Worm (Caenorhabditis elegans) whole organism, early embryonic: ENCODE measurements around the gene T09A5.15.

Experiments used
- B0310.2 ChIP-seq: sonication (generic microtip); optimal IDR thresholded peaks from 2 replicates; lab custom pipeline; 2016; ENCODE audit warnings: mild to moderate bottlenecking, missing genetic modification characterization, missing compliant biosample characterization
- F13C5.2 ChIP-seq: sonication (generic microtip); optimal IDR thresholded peaks from 2 replicates; lab custom pipeline; 2017; ENCODE audit warnings: mild to moderate bottlenecking, missing genetic modification characterization, inconsistent platforms, missing compliant biosample characterization
- aly-1 ChIP-seq: sonication (generic microtip); optimal IDR thresholded peaks from 2 replicates; lab custom pipeline; 2016; ENCODE audit warnings: missing genetic modification characterization, missing compliant biosample characterization
- ama-1 ChIP-seq: fragments of 150-350 bp; optimal IDR thresholded peaks from 2 replicates; lab custom pipeline; 2014
- ceh-13 ChIP-seq: fragments of 200-800 bp; sonication (Bioruptor generic); optimal IDR thresholded peaks from 2 replicates; lab custom pipeline; 2018; ENCODE audit warnings: mild to moderate bottlenecking, missing genetic modification characterization, missing compliant biosample characterization
- ceh-36 ChIP-seq: sonication (generic microtip); optimal IDR thresholded peaks from 2 replicates; lab custom pipeline; 2016; ENCODE audit warnings: missing genetic modification characterization, inconsistent platforms, missing compliant biosample characterization
- ets-7 ChIP-seq: sonication (generic microtip); optimal IDR thresholded peaks from 2 replicates; lab custom pipeline; 2016; ENCODE audit warnings: missing genotype, missing genetic modification characterization, missing compliant biosample characterization
- flt-1 ChIP-seq: fragments of 200-800 bp; sonication (Bioruptor generic); IDR thresholded peaks from 2 replicates; pipeline ENCODE4 v1.3.6; 2022; ENCODE audit warnings: missing genetic modification characterization, missing compliant biosample characterization
- hmbx-1 ChIP-seq: sonication (generic microtip); optimal IDR thresholded peaks from 2 replicates; lab custom pipeline; 2016; ENCODE audit warnings: mild to moderate bottlenecking, missing genetic modification characterization, missing compliant biosample characterization
- hmg-4 ChIP-seq: fragments of 200-800 bp; sonication (Bioruptor generic); optimal IDR thresholded peaks from 2 replicates; lab custom pipeline; 2018; ENCODE audit warnings: mild to moderate bottlenecking, missing genetic modification characterization, missing compliant biosample characterization
- hnd-1 ChIP-seq: sonication (generic microtip); optimal IDR thresholded peaks from 2 replicates; lab custom pipeline; 2016; ENCODE audit warnings: missing genetic modification characterization, missing compliant biosample characterization
- pes-1 ChIP-seq: fragments of 200-800 bp; sonication (Bioruptor generic); IDR thresholded peaks from 2 replicates; pipeline ENCODE4 v1.3.6; 2022; ENCODE audit warnings: missing genetic modification reagents, missing genetic modification characterization, missing compliant biosample characterization
- scrt-1 ChIP-seq: fragments of 200-800 bp; sonication (Bioruptor generic); IDR thresholded peaks from 2 replicates; pipeline ENCODE4 v1.3.6; 2022; ENCODE audit warnings: missing genetic modification characterization, missing compliant biosample characterization
- sea-1 ChIP-seq: fragments of 200-800 bp; sonication (Bioruptor generic); conservative IDR thresholded peaks from 2 replicates; pipeline ENCODE4 v1.3.6; 2022; ENCODE audit warnings: missing genetic modification characterization, missing compliant biosample characterization
- tbx-11 ChIP-seq: fragments of 200-800 bp; sonication (Bioruptor generic); IDR thresholded peaks from 2 replicates; pipeline ENCODE4 v1.3.6; 2022; ENCODE audit warnings: missing genetic modification characterization, missing compliant biosample characterization
- tbx-37 ChIP-seq: fragments of 200-800 bp; sonication (Bioruptor generic); conservative IDR thresholded peaks from 2 replicates; pipeline ENCODE4 v1.3.6; 2022; ENCODE audit warnings: missing genetic modification reagents, missing genetic modification characterization, missing compliant biosample characterization
- tra-4 ChIP-seq: sonication (generic microtip); optimal IDR thresholded peaks from 2 replicates; lab custom pipeline; 2017; ENCODE audit warnings: missing genetic modification characterization, missing compliant biosample characterization

T09A5.15 gene

ce11 chrII:7891869-7892615 lies 34.3 kb downstream of the T09A5.15 start:
- TF ChIP-seq tbx-37 (no peak), B0310.2 (tag; lab: Kevin White, UChicago) (no peak), aly-1 (tag; lab: Kevin White, UChicago) (no peak), sea-1 (no peak), ama-1 (lab: Kevin White, UChicago) (no peak), tbx-11 (GFP tag; lab: Robert Waterston, UW) (no peak), F13C5.2 (tag; lab: Kevin White, UChicago) (no peak), hmbx-1 (no peak), flt-1 (no peak), tra-4 (tag; lab: Kevin White, UChicago) (no peak), pes-1 (GFP tag; lab: Robert Waterston, UW) (no peak), ceh-36 (tag; lab: Kevin White, UChicago) (no peak), ets-7 (tag; lab: Kevin White, UChicago) (no peak), hmg-4 (GFP tag; lab: Kevin White, UChicago) (no peak), ceh-13 (no peak), hnd-1 (tag; lab: Kevin White, UChicago) (no peak), scrt-1 (GFP tag; lab: Robert Waterston, UW) (no peak)

- TF ChIP-seq ets-7 (tag; lab: Kevin White, UChicago) (no peak), ama-1 (lab: Kevin White, UChicago) (no peak), hmg-4 (GFP tag; lab: Kevin White, UChicago) (no peak), aly-1 (tag; lab: Kevin White, UChicago) (no peak), ceh-36 (tag; lab: Kevin White, UChicago) (no peak), scrt-1 (GFP tag; lab: Robert Waterston, UW) (no peak), flt-1 (no peak), tbx-37 (no peak), pes-1 (GFP tag; lab: Robert Waterston, UW) (no peak), tra-4 (tag; lab: Kevin White, UChicago) (no peak), hmbx-1 (no peak), F13C5.2 (tag; lab: Kevin White, UChicago) (no peak), sea-1 (no peak)
Observed at ce11 chrII:7892761-7893272, 35.1 kb downstream of the T09A5.15 start, which contains the start of gene ptc-1. TSS of gene ptc-1 (plus strand) at chrII:7893222.

DNA sequence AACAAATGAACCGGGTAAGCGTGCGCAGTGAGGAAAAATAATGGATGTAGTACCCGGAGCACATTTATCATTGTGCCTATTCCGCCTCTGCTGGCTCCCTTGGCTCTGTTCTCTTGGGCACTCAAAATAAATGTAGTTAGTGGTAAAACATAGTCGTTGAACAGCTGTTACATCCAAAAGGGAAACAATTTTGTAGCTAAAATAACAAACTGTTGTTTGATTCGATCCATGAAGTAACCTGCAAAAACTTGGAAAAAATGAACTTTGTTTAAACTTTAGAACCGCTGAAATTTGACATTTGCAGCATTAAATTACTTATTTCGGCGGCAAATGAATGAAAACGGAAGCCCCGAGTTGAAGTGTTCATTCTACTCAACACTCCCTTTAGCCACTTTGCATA lies 35.9 kb downstream of the T09A5.15 start:
- TF ChIP-seq sea-1 (no peak), hmg-4 (GFP tag; lab: Kevin White, UChicago) (no peak), ets-7 (tag; lab: Kevin White, UChicago) (no peak), flt-1 (no peak), ceh-36 (tag; lab: Kevin White, UChicago) (no peak), F13C5.2 (tag; lab: Kevin White, UChicago) (no peak), hmbx-1 (no peak), ceh-13 (no peak), tra-4 (tag; lab: Kevin White, UChicago) (no peak), scrt-1 (GFP tag; lab: Robert Waterston, UW) (no peak), pes-1 (GFP tag; lab: Robert Waterston, UW) (no peak), ama-1 (lab: Kevin White, UChicago) (no peak), tbx-37 (no peak)

DNA sequence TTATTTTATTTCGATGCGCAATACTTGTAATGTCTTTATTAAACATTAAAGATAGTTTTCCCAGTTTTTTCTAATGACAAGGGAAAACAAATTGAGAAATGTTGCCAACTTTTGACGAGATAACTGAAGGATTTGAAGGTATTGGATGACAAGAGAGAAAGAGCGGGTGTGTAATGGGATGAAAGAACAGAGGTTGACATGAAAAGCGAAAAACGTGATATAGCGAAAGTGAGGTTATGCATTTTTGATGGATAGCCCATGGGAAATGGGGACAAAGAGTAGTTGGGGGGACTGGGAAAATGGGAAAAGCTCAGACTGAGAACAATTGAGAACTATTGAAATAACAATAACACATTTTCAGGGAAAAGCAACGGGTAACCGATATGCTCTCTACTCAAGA lies 37.4 kb downstream of the T09A5.15 start:
- TF ChIP-seq hmg-4 (GFP tag; lab: Kevin White, UChicago): no peak
- TF ChIP-seq hnd-1 (tag; lab: Kevin White, UChicago): no peak
- no peak for TF ChIP-seq flt-1
- no peak for TF ChIP-seq ama-1 (lab: Kevin White, UChicago)
- TF ChIP-seq aly-1 (tag; lab: Kevin White, UChicago): no peak
- TF ChIP-seq F13C5.2 (tag; lab: Kevin White, UChicago): no peak
- no peak for TF ChIP-seq tra-4 (tag; lab: Kevin White, UChicago)
- no peak for TF ChIP-seq ceh-36 (tag; lab: Kevin White, UChicago)
- no peak for TF ChIP-seq scrt-1 (GFP tag; lab: Robert Waterston, UW)
- TF ChIP-seq hmbx-1: no peak
- no peak for TF ChIP-seq tbx-37
- TF ChIP-seq ets-7 (tag; lab: Kevin White, UChicago): no peak
- no peak for TF ChIP-seq tbx-11 (GFP tag; lab: Robert Waterston, UW)
- no peak for TF ChIP-seq B0310.2 (tag; lab: Kevin White, UChicago)
- no peak for TF ChIP-seq ceh-13
- TF ChIP-seq pes-1 (GFP tag; lab: Robert Waterston, UW): no peak
- no peak for TF ChIP-seq sea-1

DNA sequence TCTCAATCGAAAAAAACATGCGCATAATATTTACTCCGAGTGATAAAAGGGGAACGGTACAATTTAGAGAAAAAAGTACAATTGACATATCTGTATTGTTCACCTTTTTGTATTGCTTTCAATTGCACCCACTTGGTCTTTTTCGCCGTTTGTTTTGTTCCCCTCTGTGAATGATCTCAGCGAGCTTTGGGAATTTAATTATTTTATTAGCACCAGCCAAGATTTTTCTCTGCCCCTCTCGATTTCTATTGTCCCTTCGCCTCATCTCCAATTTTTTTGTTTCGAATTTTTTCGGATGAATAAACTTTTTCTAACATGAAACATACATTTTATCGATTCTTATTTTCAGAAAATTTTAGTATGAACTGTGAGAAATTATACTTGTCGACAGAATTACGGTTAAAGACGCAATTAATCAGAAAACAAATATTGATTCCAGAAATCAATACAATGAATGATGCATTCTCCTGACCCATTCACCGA lies 42.5 kb downstream of the T09A5.15 start, which contains the start of gene rev-1:
rev-1 (plus strand) TSS at position 433 of the 483 bp plus-strand sequence.
- TF ChIP-seq flt-1: no peak
- TF ChIP-seq tbx-37: no peak
- no peak for TF ChIP-seq hmbx-1
- no peak for TF ChIP-seq pes-1 (GFP tag; lab: Robert Waterston, UW)
- TF ChIP-seq ceh-36 (tag; lab: Kevin White, UChicago): no peak
- no peak for TF ChIP-seq tra-4 (tag; lab: Kevin White, UChicago)
- no peak for TF ChIP-seq B0310.2 (tag; lab: Kevin White, UChicago)

ce11 chrII:7900762-7901161 lies 43.0 kb downstream of the T09A5.15 start:
- no peak for TF ChIP-seq flt-1
- TF ChIP-seq ama-1 (lab: Kevin White, UChicago): no peak
- TF ChIP-seq scrt-1 (GFP tag; lab: Robert Waterston, UW): no peak
- no peak for TF ChIP-seq ceh-36 (tag; lab: Kevin White, UChicago)
- no peak for TF ChIP-seq tra-4 (tag; lab: Kevin White, UChicago)
- no peak for TF ChIP-seq ceh-13
- no peak for TF ChIP-seq pes-1 (GFP tag; lab: Robert Waterston, UW)

DNA sequence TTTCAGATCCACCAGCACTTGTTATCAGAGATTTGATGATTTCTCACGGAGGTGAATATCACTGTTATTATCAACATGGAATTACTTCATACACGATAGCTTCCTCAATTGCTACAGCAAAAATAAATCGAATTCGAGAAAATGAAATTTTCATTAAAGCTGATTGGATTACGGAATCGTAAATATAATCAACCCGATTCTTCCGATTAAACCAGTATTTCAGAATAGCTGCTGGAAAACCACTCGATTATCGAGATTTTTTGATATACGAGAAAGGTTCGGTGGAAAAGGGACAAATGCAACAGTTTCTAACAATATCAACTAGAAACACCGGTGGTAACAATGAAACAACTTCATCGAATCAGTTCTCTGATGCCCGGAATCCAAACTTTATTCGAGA lies 44.2 kb downstream of the T09A5.15 start:
- TF ChIP-seq ceh-36 (tag; lab: Kevin White, UChicago) (no peak), sea-1 (no peak), ama-1 (lab: Kevin White, UChicago) (no peak), scrt-1 (GFP tag; lab: Robert Waterston, UW) (no peak), B0310.2 (tag; lab: Kevin White, UChicago) (no peak), flt-1 (no peak), ceh-13 (no peak), tbx-37 (no peak), aly-1 (tag; lab: Kevin White, UChicago) (no peak), pes-1 (GFP tag; lab: Robert Waterston, UW) (no peak), tbx-11 (GFP tag; lab: Robert Waterston, UW) (no peak)
